Worm (Caenorhabditis elegans) whole organism, mixed stage, embryonic: ENCODE results near the gene F23F1.10.

Source experiments
- ceh-39 ChIP-seq: fragments of 150-350 bp; optimal IDR thresholded peaks from 2 replicates; lab custom pipeline; 2014; ENCODE audit warnings: missing biosample characterization, missing genetic modification characterization
- elt-1 ChIP-seq: sonication (generic microtip); optimal IDR thresholded peaks from 2 replicates; lab custom pipeline; 2017; ENCODE audit warnings: missing genetic modification characterization, mild to moderate bottlenecking, missing compliant biosample characterization, antibody characterized with exemption, moderate library complexity, borderline replicate concordance; ENCODE audit not compliant: insufficient read depth
- lsy-2 ChIP-seq: fragments of 150-350 bp; optimal IDR thresholded peaks from 2 replicates; lab custom pipeline; 2014; ENCODE audit warnings: missing biosample characterization, missing genetic modification characterization
- snpc-4 ChIP-seq: fragments of 150-350 bp; optimal IDR thresholded peaks from 2 replicates; lab custom pipeline; 2014; ENCODE audit warnings: missing biosample characterization, missing genetic modification characterization
- unc-62 ChIP-seq: fragments of 150-350 bp; optimal IDR thresholded peaks from 2 replicates; lab custom pipeline; 2014; ENCODE audit warnings: missing biosample characterization, missing genetic modification reagents, missing genetic modification characterization
- zip-8 ChIP-seq: fragments of 150-350 bp; optimal IDR thresholded peaks from 2 replicates; lab custom pipeline; 2014; ENCODE audit warnings: missing biosample characterization, missing genetic modification characterization

- TF ChIP-seq snpc-4 (no peak), unc-62 (GFP tag; lab: Kevin White, UChicago) (no peak), ceh-39 (tag; lab: Kevin White, UChicago) (no peak), lsy-2 (tag; lab: Kevin White, UChicago) (no peak), zip-8 (tag; lab: Kevin White, UChicago) (no peak), elt-1 (tag; lab: Kevin White, UChicago) (no peak)
Observed at ce11 chrII:84134-84533, 42.4 kb upstream of the F23F1.10 start, which contains the start of gene C50D2.6.
